Worm (Caenorhabditis elegans) whole organism, L3 larva: ENCODE results near the gene F09E5.8.
A peak's percentile ranks its signal among the peaks of the same experiment; 100 is the strongest.

ENCODE experiments used
- ZK546.5 ChIP-seq: sonication (generic microtip); optimal IDR thresholded peaks from 2 replicates; lab custom pipeline; 2017; ENCODE audit warnings: missing biosample characterization, missing genetic modification characterization
- aly-2 ChIP-seq: fragments of 150-350 bp; optimal IDR thresholded peaks from 2 replicates; lab custom pipeline; 2014; ENCODE audit warnings: missing biosample characterization, missing genetic modification characterization
- ceh-82 ChIP-seq: fragments of 150-350 bp; optimal IDR thresholded peaks from 2 replicates; lab custom pipeline; 2014; ENCODE audit warnings: missing biosample characterization, missing genetic modification characterization
- egl-27 ChIP-seq: sonication (generic microtip); optimal IDR thresholded peaks from 4 replicates; lab custom pipeline; 2017; ENCODE audit warnings: missing biosample characterization, missing genetic modification reagents, missing genetic modification characterization
- elt-2 ChIP-seq: sonication (generic microtip); optimal IDR thresholded peaks from 2 replicates; lab custom pipeline; 2016; ENCODE audit warnings: missing genetic modification reagents, mild to moderate bottlenecking, missing genetic modification characterization, missing compliant biosample characterization
- elt-3 ChIP-seq, 3 experiments: fragments of 150-350 bp in 1 of 3; sonication (generic microtip) in 2 of 3; optimal IDR thresholded peaks; 2 replicates in 2 of 3; 4 replicates in 1 of 3; lab custom pipeline; 2014 to 2017; ENCODE audit warnings: missing biosample characterization in 3 of 3, missing genetic modification characterization in 3 of 3
- eor-1 ChIP-seq, 2 experiments: fragments of 150-350 bp; optimal IDR thresholded peaks; 2 replicates each; lab custom pipeline; 2014 to 2018; ENCODE audit warnings: missing biosample characterization in 2 of 2, missing genetic modification characterization in 2 of 2
- fkh-10 ChIP-seq: sonication (generic microtip); optimal IDR thresholded peaks from 2 replicates; lab custom pipeline; 2017; ENCODE audit warnings: missing biosample characterization, missing genetic modification reagents, missing genetic modification characterization
- fkh-2 ChIP-seq: fragments of 150-350 bp; optimal IDR thresholded peaks from 2 replicates; lab custom pipeline; 2014; ENCODE audit warnings: missing biosample characterization, missing genetic modification reagents, missing genetic modification characterization
- fos-1 ChIP-seq: fragments of 150-350 bp; optimal IDR thresholded peaks from 2 replicates; lab custom pipeline; 2014; ENCODE audit warnings: missing biosample characterization, missing genetic modification characterization
- jun-1 ChIP-seq: fragments of 150-350 bp; optimal IDR thresholded peaks from 2 replicates; lab custom pipeline; 2014; ENCODE audit warnings: missing biosample characterization, missing genetic modification reagents, missing genetic modification characterization
- lin-15B ChIP-seq: fragments of 150-350 bp; optimal IDR thresholded peaks from 2 replicates; lab custom pipeline; 2014; ENCODE audit warnings: missing biosample characterization, missing genetic modification characterization
- lsy-12 ChIP-seq: sonication (generic microtip); optimal IDR thresholded peaks from 2 replicates; lab custom pipeline; 2016; ENCODE audit warnings: mild to moderate bottlenecking, missing genetic modification characterization, missing compliant biosample characterization
- mdl-1 ChIP-seq: fragments of 150-350 bp; optimal IDR thresholded peaks from 2 replicates; lab custom pipeline; 2014; ENCODE audit warnings: missing biosample characterization, missing genetic modification characterization
- mml-1 ChIP-seq: fragments of 150-350 bp; sonication (generic microtip); optimal IDR thresholded peaks from 3 replicates; lab custom pipeline; 2014; ENCODE audit warnings: missing biosample characterization, missing genetic modification characterization
- nfya-1 ChIP-seq: sonication (generic microtip); optimal IDR thresholded peaks from 2 replicates; lab custom pipeline; 2017; ENCODE audit warnings: missing genetic modification characterization, mild to moderate bottlenecking, missing compliant biosample characterization, antibody characterized with exemption, moderate library complexity; ENCODE audit not compliant: insufficient read depth
- nhr-11 ChIP-seq: fragments of 150-350 bp; optimal IDR thresholded peaks from 2 replicates; lab custom pipeline; 2014; ENCODE audit warnings: missing biosample characterization, missing genetic modification characterization
- nhr-12 ChIP-seq: fragments of 150-350 bp; optimal IDR thresholded peaks from 2 replicates; lab custom pipeline; 2014; ENCODE audit warnings: missing biosample characterization, missing genetic modification characterization
- nhr-23 ChIP-seq: fragments of 150-350 bp; optimal IDR thresholded peaks from 2 replicates; lab custom pipeline; 2014; ENCODE audit warnings: missing biosample characterization, missing genetic modification reagents, missing genetic modification characterization
- nhr-237 ChIP-seq: fragments of 150-350 bp; optimal IDR thresholded peaks from 2 replicates; lab custom pipeline; 2014; ENCODE audit warnings: missing biosample characterization, missing genetic modification characterization
- nhr-25 ChIP-seq: sonication (generic microtip); optimal IDR thresholded peaks from 2 replicates; lab custom pipeline; 2017; ENCODE audit warnings: missing biosample characterization, missing genetic modification characterization
- nhr-28 ChIP-seq: fragments of 150-350 bp; optimal IDR thresholded peaks from 2 replicates; lab custom pipeline; 2014; ENCODE audit warnings: missing biosample characterization, missing genetic modification characterization
- nhr-43 ChIP-seq: sonication (generic microtip); optimal IDR thresholded peaks from 2 replicates; lab custom pipeline; 2016; ENCODE audit warnings: mild to moderate bottlenecking, missing genetic modification characterization, missing compliant biosample characterization; ENCODE audit not compliant: poor library complexity, severe bottlenecking
- nhr-67 ChIP-seq: fragments of 150-350 bp; optimal IDR thresholded peaks from 2 replicates; lab custom pipeline; 2014; ENCODE audit warnings: missing biosample characterization, missing genetic modification characterization
- nhr-76 ChIP-seq: fragments of 150-350 bp; sonication (generic microtip); optimal IDR thresholded peaks from 5 replicates; lab custom pipeline; 2014; ENCODE audit warnings: missing biosample characterization, missing genetic modification characterization
- pha-4 ChIP-seq: fragments of 150-350 bp; optimal IDR thresholded peaks from 2 replicates; lab custom pipeline; 2014; ENCODE audit warnings: missing biosample characterization, missing genetic modification reagents, missing genetic modification characterization
- pqm-1 ChIP-seq: fragments of 150-350 bp; optimal IDR thresholded peaks from 2 replicates; lab custom pipeline; 2017; ENCODE audit warnings: missing biosample characterization, missing genetic modification characterization, inconsistent platforms
- sea-2 ChIP-seq: fragments of 150-350 bp; sonication (generic microtip); optimal IDR thresholded peaks from 4 replicates; lab custom pipeline; 2014; ENCODE audit warnings: missing biosample characterization, missing genetic modification reagents, missing genetic modification characterization
- snpc-4 ChIP-seq: fragments of 150-350 bp; optimal IDR thresholded peaks from 2 replicates; lab custom pipeline; 2014; ENCODE audit warnings: missing biosample characterization, missing genetic modification characterization
- unc-62 ChIP-seq: fragments of 150-350 bp; sonication (generic microtip); optimal IDR thresholded peaks from 4 replicates; lab custom pipeline; 2014; ENCODE audit warnings: missing biosample characterization, missing genetic modification reagents, missing genetic modification characterization
- zag-1 ChIP-seq: fragments of 150-350 bp; optimal IDR thresholded peaks from 2 replicates; lab custom pipeline; 2014; ENCODE audit warnings: missing biosample characterization, missing genetic modification characterization
- ztf-4 ChIP-seq: fragments of 150-350 bp; optimal IDR thresholded peaks from 2 replicates; lab custom pipeline; 2014; ENCODE audit warnings: missing biosample characterization, missing genetic modification characterization

The F09E5.8 gene

ce11 chrII:5331677-5332303 lies 18.7 kb upstream of the F09E5.8 start:
- TF ChIP-seq pqm-1 (tag; lab: Kevin White, UChicago) (peak; percentile 39), ztf-4 (no peak), elt-2 (tag; lab: Kevin White, UChicago) (peak; percentile 29), fkh-10 (no peak), jun-1 (no peak), nhr-23 (tag; lab: Kevin White, UChicago) (peak; percentile 9), sea-2 (no peak), pha-4 (tag; lab: Kevin White, UChicago) (peak; percentile 75), nhr-11 (tag; lab: Kevin White, UChicago) (peak; percentile 21), unc-62 (GFP tag; lab: Kevin White, UChicago) (no peak), nhr-25 (tag; lab: Kevin White, UChicago) (peak; percentile 14), nfya-1 (peak; percentile 62)

ce11 chrII:5332345-5333124 lies 17.9 kb upstream of the F09E5.8 start:
- TF ChIP-seq snpc-4 (no peak), aly-2 (tag; lab: Kevin White, UChicago) (no peak), fos-1 (tag; lab: Kevin White, UChicago) (peak; percentile 95), nhr-43 (no peak), lsy-12 (peak; percentile 4), eor-1 (tag; optimal IDR thresholded peaks at IDR 0.05; lab: Kevin White, UChicago) (no peak), pqm-1 (tag; lab: Kevin White, UChicago) (peak; percentile 36), zag-1 (tag; lab: Kevin White, UChicago) (no peak), nhr-23 (tag; lab: Kevin White, UChicago) (no peak), pha-4 (tag; lab: Kevin White, UChicago) (peak; percentile 53), fkh-2 (tag; lab: Kevin White, UChicago) (no peak), ZK546.5 (no peak), ztf-4 (no peak), egl-27 (no peak), jun-1 (peak; percentile 85), elt-2 (tag; lab: Kevin White, UChicago) (peak; percentile 71)

- TF ChIP-seq nhr-67 (tag; lab: Kevin White, UChicago), result no peak
- no peak for TF ChIP-seq nhr-237
- peak; percentile 47 for TF ChIP-seq pha-4 (tag; lab: Kevin White, UChicago)
- peak; percentile 70 for TF ChIP-seq elt-2 (tag; lab: Kevin White, UChicago)
Observed at ce11 chrII:5333729-5334255, 16.7 kb upstream of the F09E5.8 start.

- no peak for TF ChIP-seq nhr-11 (tag; lab: Kevin White, UChicago)
- TF ChIP-seq elt-3 (tag; optimal IDR thresholded peaks at IDR 0.05; lab: Kevin White, UChicago), result no peak
- TF ChIP-seq mdl-1 (tag; lab: Kevin White, UChicago), result no peak
- TF ChIP-seq elt-2 (tag; lab: Kevin White, UChicago), result no peak
- no peak for TF ChIP-seq eor-1 (tag; optimal IDR thresholded peaks at IDR 0.05; lab: Kevin White, UChicago)
- TF ChIP-seq lsy-12, result no peak
- no peak for TF ChIP-seq mml-1 (tag; lab: Kevin White, UChicago)
- no peak for TF ChIP-seq fkh-10
- no peak for TF ChIP-seq lin-15B (tag; lab: Kevin White, UChicago)
- no peak for TF ChIP-seq nhr-12 (tag; lab: Kevin White, UChicago)
- TF ChIP-seq pha-4 (tag; lab: Kevin White, UChicago), result no peak
- TF ChIP-seq ceh-82 (tag; lab: Kevin White, UChicago), result no peak
- TF ChIP-seq nhr-76 (tag; lab: Kevin White, UChicago), result no peak
- TF ChIP-seq aly-2 (tag; lab: Kevin White, UChicago), result no peak
- no peak for TF ChIP-seq nhr-28 (tag; lab: Kevin White, UChicago)
Observed at ce11 chrII:5334628-5335027, 15.8 kb upstream of the F09E5.8 start.
